Fruit fly (Drosophila melanogaster): ENCODE results near the gene zpg.
A peak's percentile ranks its signal among the peaks of the same experiment; 100 is the strongest.

zpg gene

dm6 chr3L:6608884-6609552, 3.2 kb upstream of the zpg start, which contains the start of gene axed (continued):
- TF ChIP-seq stwl (tag; optimal IDR thresholded peaks at IDR 0.05) = no peak
- no peak for TF ChIP-seq MBD-R2 (GFP tag; IDR thresholded peaks at IDR 0.05)
- TF ChIP-seq bigmax (GFP tag; optimal IDR thresholded peaks at IDR 0.05) = no peak
- TF ChIP-seq hbn (GFP tag; IDR thresholded peaks at IDR 0.05; ENCODE audit: partially characterized antibody) = no peak
- TF ChIP-seq gce (GFP tag; IDR thresholded peaks at IDR 0.05) = no peak
- TF ChIP-seq Dip3 (GFP tag; optimal IDR thresholded peaks at IDR 0.05) = peak; percentile 47
- no peak for TF ChIP-seq Doc2 (GFP tag; IDR thresholded peaks at IDR 0.05)
- TF ChIP-seq Vsx1 (GFP tag; optimal IDR thresholded peaks at IDR 0.05) = no peak
- no peak for TF ChIP-seq CG8359 (GFP tag; optimal IDR thresholded peaks at IDR 0.05; ENCODE audit: borderline replicate concordance)
- peak; percentile 48 for TF ChIP-seq caup (GFP tag; optimal IDR thresholded peaks at IDR 0.05; ENCODE audit: severe bottlenecking)
- peak; percentile 39 for TF ChIP-seq lab (GFP tag; optimal IDR thresholded peaks at IDR 0.05)
- no peak for TF ChIP-seq mam (GFP tag; optimal IDR thresholded peaks at IDR 0.05)
- 0 out of 2 replicates have a peak, but pooled peaks have one; percentile 20 for TF ChIP-seq CG3847 (GFP tag; IDR thresholded peaks at IDR 0.05)
- no peak for TF ChIP-seq Taf1 (GFP tag; IDR thresholded peaks at IDR 0.05)
- TF ChIP-seq CG1233 (GFP tag; optimal IDR thresholded peaks at IDR 0.05) = no peak
- TF ChIP-seq grau (tag; optimal IDR thresholded peaks at IDR 0.05) = peak; percentile 32
- no peak for TF ChIP-seq Dek (tag; optimal IDR thresholded peaks at IDR 0.05)
- no peak for TF ChIP-seq Six4 (GFP tag; optimal IDR thresholded peaks at IDR 0.05)
- TF ChIP-seq Eip74EF (GFP tag; optimal IDR thresholded peaks at IDR 0.05) = no peak
- TF ChIP-seq CG2116 (GFP tag; optimal IDR thresholded peaks at IDR 0.05) = no peak
- no peak for TF ChIP-seq YL-1 (GFP tag; optimal IDR thresholded peaks at IDR 0.05)
- no peak for TF ChIP-seq ab (GFP tag; optimal IDR thresholded peaks at IDR 0.05)
- TF ChIP-seq CG5180 (GFP tag; optimal IDR thresholded peaks at IDR 0.05) = peak; percentile 54
- TF ChIP-seq Ada2b (GFP tag; IDR thresholded peaks at IDR 0.05) = peak; percentile 40; the same call in 1 of the 2 replicates
- no peak for TF ChIP-seq Kr (GFP tag; optimal IDR thresholded peaks at IDR 0.05)
- no peak for TF ChIP-seq CG7928 (GFP tag; optimal IDR thresholded peaks at IDR 0.05)
- TF ChIP-seq CG5953 (GFP tag; IDR thresholded peaks at IDR 0.05) = no peak
- TF ChIP-seq z (GFP tag; IDR thresholded peaks at IDR 0.05) = no peak
- no peak for TF ChIP-seq tgo (GFP tag; IDR thresholded peaks at IDR 0.05)
- TF ChIP-seq CG7745 (tag; optimal IDR thresholded peaks at IDR 0.05) = no peak
- no peak for TF ChIP-seq zfh2 (GFP tag; optimal IDR thresholded peaks at IDR 0.05)
- no peak for TF ChIP-seq h (optimal IDR thresholded peaks at IDR 0.05)
- TF ChIP-seq ewg (GFP tag; optimal IDR thresholded peaks at IDR 0.05) = peak; percentile 95
- TF ChIP-seq Antp (GFP tag; optimal IDR thresholded peaks at IDR 0.05) = peak; percentile 21
- no peak for TF ChIP-seq CG18011 (GFP tag; optimal IDR thresholded peaks at IDR 0.05)
- peak; percentile 34 for TF ChIP-seq lilli (GFP tag; optimal IDR thresholded peaks at IDR 0.05)
- TF ChIP-seq CG4360 (GFP tag; IDR thresholded peaks at IDR 0.05) = no peak
- no peak for TF ChIP-seq CG13287 (GFP tag; IDR thresholded peaks at IDR 0.05; ENCODE audit: partially characterized antibody)
- TF ChIP-seq ham (GFP tag; IDR thresholded peaks at IDR 0.05) = no peak
- no peak; the same call in 1 of the 2 replicates for TF ChIP-seq sob (GFP tag; IDR thresholded peaks at IDR 0.05)
- TF ChIP-seq emc (GFP tag; optimal IDR thresholded peaks at IDR 0.05) = no peak
- no peak for TF ChIP-seq otp (GFP tag; IDR thresholded peaks at IDR 0.05)
- TF ChIP-seq CG10147 (GFP tag; optimal IDR thresholded peaks at IDR 0.05) = peak; percentile 49
- TF ChIP-seq klu (GFP tag; IDR thresholded peaks at IDR 0.05) = no peak
- 0 out of 3 replicates have a peak, but pooled peaks have one; percentile 42 for TF ChIP-seq CG11560 (tag; IDR thresholded peaks at IDR 0.05)
- TF ChIP-seq dmrt11E (tag; optimal IDR thresholded peaks at IDR 0.05) = no peak
- peak; percentile 2 for TF ChIP-seq CG13424 (tag; optimal IDR thresholded peaks at IDR 0.05)
- TF ChIP-seq chinmo (GFP tag; IDR thresholded peaks at IDR 0.05; ENCODE audit: partially characterized antibody) = no peak
- TF ChIP-seq Fer2 (tag; optimal IDR thresholded peaks at IDR 0.05) = no peak
- TF ChIP-seq mld (GFP tag; IDR thresholded peaks at IDR 0.05; ENCODE audit: partially characterized antibody) = no peak

Measured in whole organism, embryonic.